Worm (Caenorhabditis elegans) whole organism, late embryonic: Measurements from ENCODE around the gene W07B8.4.

Experiments
- F13H6.1 ChIP-seq: sonication (generic microtip); optimal IDR thresholded peaks from 2 replicates; lab custom pipeline; 2016; ENCODE audit warnings: missing genetic modification characterization, missing compliant biosample characterization
- K09A11.1 ChIP-seq: sonication (generic microtip); optimal IDR thresholded peaks from 2 replicates; lab custom pipeline; 2017; ENCODE audit warnings: antibody characterized with exemption, mild to moderate bottlenecking, missing genetic modification characterization, missing compliant biosample characterization; ENCODE audit not compliant: insufficient read depth
- ceh-45 ChIP-seq: fragments of 200-800 bp; sonication (Bioruptor generic); IDR thresholded peaks from 2 replicates; pipeline ENCODE4 v1.3.6; 2022; ENCODE audit warnings: missing genetic modification reagents, missing genetic modification characterization, missing compliant biosample characterization
- hlh-30 ChIP-seq: sonication (generic microtip); optimal IDR thresholded peaks from 2 replicates; lab custom pipeline; 2017; ENCODE audit warnings: antibody characterized with exemption, missing genetic modification characterization, missing compliant biosample characterization; ENCODE audit not compliant: insufficient read depth

DNA sequence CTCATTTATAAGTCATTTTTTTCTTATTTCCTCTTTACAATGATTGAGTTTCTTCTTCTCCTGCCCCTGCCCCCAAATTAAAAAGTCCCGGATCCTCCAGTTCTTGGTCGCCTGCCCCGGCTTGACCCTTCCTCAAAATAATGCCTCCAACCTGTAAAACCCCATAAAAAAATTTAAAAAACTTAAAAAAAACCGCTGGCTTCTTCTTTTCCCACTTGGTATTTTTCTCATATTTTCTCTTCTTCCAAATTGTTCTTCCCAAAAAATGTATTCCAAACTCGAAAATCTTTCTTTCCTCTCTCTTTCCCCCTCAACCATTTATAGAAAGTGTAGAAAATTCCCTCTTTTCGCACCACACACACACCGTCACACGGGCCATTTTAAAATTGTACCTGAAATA is 25.7 kb upstream of the W07B8.4 start:
- no peak for TF ChIP-seq ceh-45
- TF ChIP-seq hlh-30 (tag; lab: Kevin White, UChicago): no peak
- TF ChIP-seq K09A11.1 (tag; lab: Kevin White, UChicago): no peak
- no peak for TF ChIP-seq F13H6.1 (tag; lab: Kevin White, UChicago)
